Worm (Caenorhabditis elegans) whole organism, L4 larva: Measurements from ENCODE around the gene flp-8.

Source experiments
- D1046.2 ChIP-seq: fragments of 200-800 bp; sonication (Bioruptor generic); IDR thresholded peaks from 2 replicates; pipeline ENCODE4 v1.3.6; 2022; ENCODE audit warnings: missing genetic modification characterization, missing compliant biosample characterization
- F37D6.2 ChIP-seq: sonication (generic microtip); optimal IDR thresholded peaks from 2 replicates; lab custom pipeline; 2016; ENCODE audit warnings: mild to moderate bottlenecking, missing genetic modification characterization, missing compliant biosample characterization
- F44E2.7 ChIP-seq: fragments of 200-800 bp; sonication (Bioruptor generic); IDR thresholded peaks from 2 replicates; pipeline ENCODE4 v2.1.2; 2022; ENCODE audit warnings: missing genetic modification characterization, missing compliant biosample characterization
- lir-3 ChIP-seq: sonication (generic microtip); optimal IDR thresholded peaks from 2 replicates; lab custom pipeline; 2016; ENCODE audit warnings: mild to moderate bottlenecking, missing genetic modification characterization, missing compliant biosample characterization
- nhr-25 ChIP-seq: sonication (generic microtip); optimal IDR thresholded peaks from 2 replicates; lab custom pipeline; 2017; ENCODE audit warnings: missing genetic modification characterization, mild to moderate bottlenecking, missing compliant biosample characterization, antibody characterized with exemption, moderate library complexity, borderline replicate concordance; ENCODE audit not compliant: insufficient read depth
- nhr-28 ChIP-seq: fragments of 150-350 bp; optimal IDR thresholded peaks from 2 replicates; lab custom pipeline; 2014; ENCODE audit warnings: missing biosample characterization, missing genetic modification characterization
- set-16 ChIP-seq: fragments of 200-800 bp; sonication (Bioruptor generic); IDR thresholded peaks from 2 replicates; pipeline ENCODE4 v1.3.6; 2022; ENCODE audit warnings: missing genetic modification reagents, missing genetic modification characterization, missing compliant biosample characterization
- snpc-4 ChIP-seq: fragments of 150-350 bp; optimal IDR thresholded peaks from 2 replicates; lab custom pipeline; 2014; ENCODE audit warnings: missing biosample characterization, missing genetic modification characterization
- unc-62 ChIP-seq, 3 experiments: fragments of 150-350 bp in 1 of 3; sonication (generic microtip); optimal IDR thresholded peaks in 2 of 3; peaks in 1 of 3; 1 replicate in 1 of 3; 2 replicates in 2 of 3; lab custom pipeline; 2014 to 2017; ENCODE audit warnings: missing biosample characterization in 3 of 3, missing genetic modification characterization in 3 of 3, missing genetic modification reagents in 3 of 3, missing genotype in 1 of 3
- zag-1 ChIP-seq: fragments of 150-350 bp; optimal IDR thresholded peaks from 2 replicates; lab custom pipeline; 2014; ENCODE audit warnings: missing biosample characterization, missing genetic modification characterization

Gene flp-8

DNA sequence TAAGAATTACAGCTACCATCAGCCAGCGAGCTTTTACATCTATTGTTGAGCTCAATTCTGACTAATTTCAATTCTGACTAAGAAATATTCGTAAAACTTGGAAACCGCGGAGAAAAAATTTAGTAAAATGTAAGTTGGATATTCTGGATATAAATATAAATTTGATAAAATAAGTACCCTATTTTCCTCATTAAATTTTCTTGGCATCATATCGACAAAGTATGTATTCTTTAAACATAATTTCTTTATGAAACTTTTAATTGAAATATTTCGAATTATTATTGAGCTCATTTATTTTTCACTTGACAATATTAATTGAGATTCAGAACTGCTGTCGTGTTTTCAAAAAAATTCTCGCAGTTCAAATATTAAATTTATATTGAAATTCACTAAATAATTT is 48.3 kb downstream of the flp-8 start:
- TF ChIP-seq snpc-4 (tag; lab: Kevin White, UChicago) (no peak), unc-62 (GFP tag; optimal IDR thresholded peaks at IDR 0.05 in 1 of 2; lab: Kevin White, UChicago) (peak in 1 of 2 experiments; percentile 92), unc-62 (tag; optimal IDR thresholded peaks at IDR 0.05; lab: Kevin White, UChicago) (no peak)

DNA sequence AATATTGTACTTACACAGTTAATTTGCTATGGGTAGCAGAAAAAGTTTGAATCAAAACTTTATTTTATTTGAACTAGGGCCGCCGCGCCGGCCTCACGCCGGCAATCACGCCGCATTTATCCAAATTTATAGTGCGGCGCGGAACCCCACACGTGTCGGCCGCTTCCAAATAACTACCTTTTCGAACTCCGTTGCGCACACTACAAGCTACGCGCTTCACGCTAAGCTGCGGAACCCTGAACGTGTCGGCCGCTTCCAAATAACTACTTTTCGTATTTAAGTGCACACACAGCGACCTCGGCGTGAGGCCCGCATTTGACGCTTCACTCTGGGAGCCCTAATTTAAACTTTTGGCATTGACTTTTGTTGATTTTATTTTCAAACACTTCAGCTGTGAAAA is 50.2 kb downstream of the flp-8 start:
- TF ChIP-seq F44E2.7 (GFP tag; lab: Robert Waterston, UW) (no peak), nhr-28 (tag; lab: Kevin White, UChicago) (no peak), F37D6.2 (tag; lab: Kevin White, UChicago) (no peak), lir-3 (no peak), set-16 (GFP tag; lab: Robert Waterston, UW) (peak; percentile 25; the same call in 1 of the 2 replicates), zag-1 (tag; lab: Kevin White, UChicago) (no peak), D1046.2 (GFP tag; lab: Robert Waterston, UW) (no peak), nhr-25 (tag; lab: Kevin White, UChicago) (no peak)
